Worm (Caenorhabditis elegans): ENCODE measurements around the gene brc-2.

DNA sequence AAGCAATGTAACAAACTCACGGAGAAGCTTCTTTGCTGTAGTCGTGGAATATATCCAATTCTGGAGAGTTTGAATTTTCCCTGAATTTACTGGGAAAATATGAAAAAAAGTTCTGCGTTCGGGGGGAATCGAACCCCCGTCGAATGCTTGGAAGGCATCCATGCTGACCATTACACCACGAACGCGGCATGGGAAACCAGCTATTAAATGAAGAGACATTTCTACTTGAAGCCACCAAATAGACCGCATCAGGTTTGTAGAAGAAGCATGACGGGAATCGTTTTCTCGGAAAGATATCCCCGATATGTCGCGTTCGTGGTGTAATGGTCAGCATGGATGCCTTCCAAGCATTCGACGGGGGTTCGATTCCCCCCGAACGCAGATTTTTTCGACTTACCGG, 14.4 kb downstream of the brc-2 start:
- TF ChIP-seq med-1 (GFP tag; optimal IDR thresholded peaks at IDR 0.05; ENCODE audit: insufficient read depth) (no peak), klf-2 (GFP tag; conservative IDR thresholded peaks at IDR 0.05) (peak; percentile 64; the same call in 1 of the 2 replicates), T22C8.4 (GFP tag; IDR thresholded peaks at IDR 0.05) (no peak), flt-1 (GFP tag; IDR thresholded peaks at IDR 0.05) (0 out of 2 replicates have a peak, but pooled peaks have one; percentile 39), ztf-29 (GFP tag; IDR thresholded peaks at IDR 0.05) (no peak), cog-1 (tag; optimal IDR thresholded peaks at IDR 0.05) (no peak), ztf-23 (GFP tag; IDR thresholded peaks at IDR 0.05) (0 out of 2 replicates have a peak, but pooled peaks have one; percentile 65), tab-1 (GFP tag; IDR thresholded peaks at IDR 0.05) (peak; percentile 60; the same call in 1 of the 2 replicates), ref-1 (GFP tag; conservative IDR thresholded peaks at IDR 0.05) (no peak)

Data from whole organism, midembryonic.